Fruit fly (Drosophila melanogaster) whole organism, embryonic: ENCODE measurements around the gene BORCS6.

Experiments used
- Abd-B ChIP-seq: fragments of 200-800 bp; sonication (Bioruptor generic); optimal IDR thresholded peaks from 2 replicates; lab custom pipeline; 2018; ENCODE audit warnings: missing biosample characterization, mild to moderate bottlenecking, missing genetic modification characterization, moderate library complexity
- Atf3 ChIP-seq: fragments of 200-800 bp; sonication (Bioruptor generic); optimal IDR thresholded peaks from 3 replicates; lab custom pipeline; 2016; ENCODE audit warnings: missing biosample characterization, missing genetic modification characterization
- BEAF-32 ChIP-seq: fragments of 200-800 bp; sonication (Bioruptor generic); optimal IDR thresholded peaks from 3 replicates; lab custom pipeline; 2017; ENCODE audit warnings: missing biosample characterization, missing genetic modification characterization, mild to moderate bottlenecking, moderate library complexity, missing genetic modification reagents
- Bdp1 ChIP-seq: fragments of 200-800 bp; sonication (Bioruptor generic); optimal IDR thresholded peaks from 3 replicates; lab custom pipeline; 2016; ENCODE audit warnings: missing biosample characterization, missing genetic modification characterization
- CG1024 ChIP-seq: fragments of 200-800 bp; sonication (Bioruptor generic); IDR thresholded peaks from 2 replicates; pipeline ENCODE4 v1.3.6; 2022; ENCODE audit warnings: missing biosample characterization, missing genetic modification characterization
- CG10274 ChIP-seq: fragments of 200-800 bp; sonication (Bioruptor generic); optimal IDR thresholded peaks from 3 replicates; lab custom pipeline; 2017; ENCODE audit warnings: missing biosample characterization, mild to moderate bottlenecking, missing genetic modification characterization
- CG10654 ChIP-seq: fragments of 200-800 bp; sonication (Bioruptor generic); optimal IDR thresholded peaks from 2 replicates; lab custom pipeline; 2016; ENCODE audit warnings: missing biosample characterization, missing genetic modification characterization
- CG11247 ChIP-seq: fragments of 200-800 bp; sonication (Bioruptor generic); IDR thresholded peaks from 2 replicates; pipeline ENCODE4 v1.3.6; 2022; ENCODE audit warnings: missing biosample characterization, missing genetic modification characterization
- CG11695 ChIP-seq: fragments of 200-800 bp; sonication (Bioruptor generic); IDR thresholded peaks from 3 replicates; pipeline ENCODE4 v1.3.6; 2022; ENCODE audit warnings: missing biosample characterization, missing genetic modification characterization
- CG12155 ChIP-seq: fragments of 200-800 bp; sonication (Bioruptor generic); optimal IDR thresholded peaks from 3 replicates; lab custom pipeline; 2016; ENCODE audit warnings: missing biosample characterization, missing genetic modification characterization
- CG13287 ChIP-seq: fragments of 200-800 bp; sonication (Bioruptor generic); IDR thresholded peaks from 2 replicates; pipeline ENCODE4 v1.3.6; 2022; ENCODE audit warnings: missing biosample characterization, missing genetic modification characterization; ENCODE audit not compliant: partially characterized antibody
- CG2116 ChIP-seq: fragments of 200-800 bp; sonication (Bioruptor generic); optimal IDR thresholded peaks from 3 replicates; lab custom pipeline; 2018; ENCODE audit warnings: missing biosample characterization, mild to moderate bottlenecking, missing genetic modification characterization
- CG33213 ChIP-seq: fragments of 200-800 bp; sonication (Bioruptor generic); optimal IDR thresholded peaks from 3 replicates; lab custom pipeline; 2016; ENCODE audit warnings: missing biosample characterization, missing genetic modification characterization
- CG3407 ChIP-seq: fragments of 200-800 bp; sonication (Bioruptor generic); optimal IDR thresholded peaks from 2 replicates; lab custom pipeline; 2018; ENCODE audit warnings: missing biosample characterization, mild to moderate bottlenecking, missing genetic modification characterization
- CG4707 ChIP-seq: fragments of 200-800 bp; sonication (Bioruptor generic); optimal IDR thresholded peaks from 2 replicates; lab custom pipeline; 2018; ENCODE audit warnings: missing biosample characterization, mild to moderate bottlenecking, missing genetic modification characterization, moderate library complexity
- CG8388 ChIP-seq: fragments of 200-800 bp; sonication (Bioruptor generic); optimal IDR thresholded peaks from 2 replicates; lab custom pipeline; 2019; ENCODE audit warnings: missing biosample characterization, mild to moderate bottlenecking, missing genetic modification characterization, moderate library complexity
- CG9215 ChIP-seq: fragments of 200-800 bp; sonication (Bioruptor generic); IDR thresholded peaks from 2 replicates; pipeline ENCODE4 v1.3.6; 2022; ENCODE audit warnings: missing biosample characterization, missing genetic modification characterization
- CG9609 ChIP-seq: fragments of 200-800 bp; sonication (Bioruptor generic); optimal IDR thresholded peaks from 3 replicates; lab custom pipeline; 2016; ENCODE audit warnings: missing biosample characterization, missing genetic modification characterization
- Dfd ChIP-seq, 2 experiments: fragments of >200 bp; optimal IDR thresholded peaks; 2 replicates each; lab custom pipeline; 2017; ENCODE audit warnings: missing biosample characterization in 2 of 2, missing genetic modification characterization in 2 of 2
- H15 ChIP-seq: fragments of 200-800 bp; sonication (Bioruptor generic); IDR thresholded peaks from 3 replicates; pipeline ENCODE4 v1.3.6; 2022; ENCODE audit warnings: missing biosample characterization, missing genetic modification characterization
- Hand ChIP-seq: fragments of 200-800 bp; sonication (Bioruptor generic); optimal IDR thresholded peaks from 2 replicates; lab custom pipeline; 2017; ENCODE audit warnings: mild to moderate bottlenecking, missing biosample characterization, missing genetic modification reagents, missing genetic modification characterization
- Lpt ChIP-seq: fragments of >200 bp; optimal IDR thresholded peaks from 2 replicates; lab custom pipeline; 2018; ENCODE audit warnings: missing biosample characterization, missing genetic modification characterization
- Sox100B ChIP-seq: fragments of 200-800 bp; sonication (Bioruptor generic); optimal IDR thresholded peaks from 3 replicates; lab custom pipeline; 2018; ENCODE audit warnings: missing biosample characterization, mild to moderate bottlenecking, missing genetic modification characterization
- Stat92E ChIP-seq, 3 experiments: fragments of >200 bp in 2 of 3; fragments of 200-800 bp in 1 of 3; sonication (Bioruptor generic) in 1 of 3; optimal IDR thresholded peaks; 2 replicates each; lab custom pipeline; 2017 to 2019; ENCODE audit warnings: missing biosample characterization in 3 of 3, missing genetic modification characterization in 3 of 3, mild to moderate bottlenecking in 1 of 3, moderate library complexity in 1 of 3
- al ChIP-seq: fragments of 200-800 bp; sonication (Bioruptor generic); IDR thresholded peaks from 2 replicates; pipeline ENCODE4 v1.3.6; 2022; ENCODE audit warnings: missing biosample characterization, missing genetic modification characterization
- ase ChIP-seq: fragments of 200-800 bp; sonication (Bioruptor generic); IDR thresholded peaks from 3 replicates; pipeline ENCODE4 v1.3.6; 2022; ENCODE audit warnings: missing biosample characterization, missing genetic modification characterization
- ash1 ChIP-seq: fragments of 200-800 bp; sonication (Bioruptor generic); optimal IDR thresholded peaks from 2 replicates; lab custom pipeline; 2018; ENCODE audit warnings: missing biosample characterization, mild to moderate bottlenecking, missing genetic modification characterization
- bcd ChIP-seq: fragments of 200-800 bp; sonication (Bioruptor generic); optimal IDR thresholded peaks from 2 replicates; lab custom pipeline; 2017; ENCODE audit warnings: missing biosample characterization, mild to moderate bottlenecking, missing genetic modification characterization
- bigmax ChIP-seq: fragments of 200-800 bp; sonication (Bioruptor generic); optimal IDR thresholded peaks from 2 replicates; lab custom pipeline; 2018; ENCODE audit warnings: missing biosample characterization, mild to moderate bottlenecking, missing genetic modification characterization
- br ChIP-seq: fragments of >200 bp; optimal IDR thresholded peaks from 2 replicates; lab custom pipeline; 2017
- bsh ChIP-seq, 2 experiments: fragments of 200-800 bp; sonication (Bioruptor generic); optimal IDR thresholded peaks; 2 replicates each; lab custom pipeline; 2017 to 2018; ENCODE audit warnings: mild to moderate bottlenecking in 2 of 2, missing biosample characterization in 2 of 2, missing genetic modification characterization in 2 of 2, moderate library complexity in 1 of 2
- cato ChIP-seq: fragments of 200-800 bp; sonication (Bioruptor generic); optimal IDR thresholded peaks from 2 replicates; lab custom pipeline; 2016; ENCODE audit warnings: missing biosample characterization, missing genetic modification characterization, borderline replicate concordance
- chif ChIP-seq, 2 experiments: fragments of 200-800 bp; sonication (Bioruptor generic); optimal IDR thresholded peaks; 3 replicates each; lab custom pipeline; 2016; ENCODE audit warnings: missing biosample characterization in 2 of 2, missing genetic modification characterization in 2 of 2
- ci ChIP-seq: fragments of 200-800 bp; sonication (Bioruptor generic); IDR thresholded peaks from 3 replicates; pipeline ENCODE4 v1.3.6; 2022; ENCODE audit warnings: missing biosample characterization, missing genetic modification characterization
- crol ChIP-seq: fragments of 200-800 bp; sonication (Bioruptor generic); IDR thresholded peaks from 2 replicates; pipeline ENCODE4 v1.3.6; 2022; ENCODE audit warnings: missing biosample characterization, missing genetic modification characterization
- da ChIP-seq: fragments of 200-800 bp; sonication (Bioruptor generic); optimal IDR thresholded peaks from 2 replicates; lab custom pipeline; 2016; ENCODE audit warnings: missing biosample characterization, missing genetic modification characterization
- dan ChIP-seq: fragments of 200-800 bp; sonication (Bioruptor generic); IDR thresholded peaks from 2 replicates; pipeline ENCODE4 v1.3.6; 2022; ENCODE audit warnings: missing biosample characterization, missing genetic modification characterization
- disco-r ChIP-seq: fragments of 200-800 bp; sonication (Bioruptor generic); optimal IDR thresholded peaks from 2 replicates; lab custom pipeline; 2016; ENCODE audit warnings: missing biosample characterization, missing genetic modification characterization
- esg ChIP-seq: fragments of 200-800 bp; sonication (Bioruptor generic); conservative IDR thresholded peaks from 2 replicates; pipeline ENCODE4 v1.3.6; 2022; ENCODE audit warnings: missing biosample characterization, missing genetic modification characterization
- gsb-n ChIP-seq: fragments of 200-800 bp; sonication (Bioruptor generic); optimal IDR thresholded peaks from 3 replicates; lab custom pipeline; 2018; ENCODE audit warnings: missing biosample characterization, mild to moderate bottlenecking, missing genetic modification characterization
- hb ChIP-seq: fragments of 200-800 bp; sonication (Bioruptor generic); IDR thresholded peaks from 3 replicates; pipeline ENCODE4 v1.3.6; 2022; ENCODE audit warnings: missing biosample characterization, missing genetic modification characterization; ENCODE audit not compliant: partially characterized antibody
- inv ChIP-seq: fragments of 200-800 bp; sonication (Bioruptor generic); IDR thresholded peaks from 2 replicates; pipeline ENCODE4 v1.3.6; 2022; ENCODE audit warnings: missing biosample characterization, missing genetic modification characterization; ENCODE audit not compliant: partially characterized antibody
- lilli ChIP-seq: fragments of 200-800 bp; sonication (Bioruptor generic); optimal IDR thresholded peaks from 3 replicates; lab custom pipeline; 2016; ENCODE audit warnings: missing biosample characterization, missing genetic modification characterization
- mam ChIP-seq: fragments of 200-800 bp; sonication (Bioruptor generic); optimal IDR thresholded peaks from 3 replicates; lab custom pipeline; 2016; ENCODE audit warnings: missing biosample characterization, missing genetic modification characterization
- nmo ChIP-seq: fragments of 200-800 bp; sonication (Bioruptor generic); optimal IDR thresholded peaks from 2 replicates; lab custom pipeline; 2018; ENCODE audit warnings: missing biosample characterization, mild to moderate bottlenecking, missing genetic modification characterization, moderate library complexity
- pita ChIP-seq: fragments of 200-800 bp; sonication (Bioruptor generic); optimal IDR thresholded peaks from 2 replicates; lab custom pipeline; 2017; ENCODE audit warnings: missing biosample characterization, mild to moderate bottlenecking, missing genetic modification characterization
- sens-2 ChIP-seq: fragments of 200-800 bp; sonication (Bioruptor generic); IDR thresholded peaks from 2 replicates; pipeline ENCODE4 v1.3.6; 2022; ENCODE audit warnings: missing biosample characterization, missing genetic modification characterization
- sisA ChIP-seq: fragments of 200-800 bp; sonication (Bioruptor generic); IDR thresholded peaks from 2 replicates; pipeline ENCODE4 v1.3.6; 2022; ENCODE audit warnings: missing biosample characterization, missing genetic modification characterization
- unpg ChIP-seq: fragments of 200-800 bp; sonication (Bioruptor generic); optimal IDR thresholded peaks from 3 replicates; lab custom pipeline; 2018; ENCODE audit warnings: missing biosample characterization, mild to moderate bottlenecking, missing genetic modification characterization, moderate library complexity
- zen ChIP-seq: fragments of 200-800 bp; sonication (Bioruptor generic); optimal IDR thresholded peaks from 3 replicates; lab custom pipeline; 2018; ENCODE audit warnings: missing biosample characterization, mild to moderate bottlenecking, missing genetic modification characterization, moderate library complexity

The BORCS6 gene

dm6 chr3L:505782-506408 is 34.8 kb upstream of the BORCS6 start (continued):
- TF ChIP-seq CG12155 (peak; percentile 67), mam (GFP tag; lab: Kevin White, UChicago) (peak; percentile 66), da (GFP tag; lab: Kevin White, UChicago) (peak; percentile 55), CG1024 (peak; percentile 72; the same call in 1 of the 2 replicates), BEAF-32 (peak; percentile 23), al (GFP tag; lab: Robert Waterston, UW) (peak; percentile 51), Atf3 (GFP tag; lab: Kevin White, UChicago) (peak; percentile 72), CG3407 (GFP tag; lab: Kevin White, UChicago) (peak; percentile 14), ase (GFP tag; lab: Robert Waterston, UW) (peak; percentile 87), CG11695 (GFP tag; lab: Robert Waterston, UW) (0 out of 3 replicates have a peak, but pooled peaks have one; percentile 22), CG10274 (GFP tag; lab: Kevin White, UChicago) (peak; percentile 44), Sox100B (GFP tag; lab: Kevin White, UChicago) (no peak), br (no peak), H15 (GFP tag; lab: Robert Waterston, UW) (peak; percentile 64), gsb-n (tag; lab: Kevin White, UChicago) (peak; percentile 11), cato (GFP tag; lab: Kevin White, UChicago) (peak; percentile 12), bsh (GFP tag; optimal IDR thresholded peaks at IDR 0.05; lab: Kevin White, UChicago) (peak in 1 of 2 experiments; percentile 58), esg (GFP tag; lab: Robert Waterston, UW) (peak; percentile 51), CG4707 (GFP tag; lab: Kevin White, UChicago) (peak; percentile 73), Dfd (GFP tag; optimal IDR thresholded peaks at IDR 0.05; lab: Kevin White, UChicago) (no peak), Lpt (GFP tag; lab: Kevin White, UChicago) (no peak), CG11247 (peak; percentile 78), disco-r (GFP tag; lab: Kevin White, UChicago) (peak; percentile 24), hb (GFP tag; lab: Robert Waterston, UW) (no peak), dan (GFP tag; lab: Robert Waterston, UW) (no peak), Hand (GFP tag; lab: Kevin White, UChicago) (no peak), Bdp1 (GFP tag; lab: Kevin White, UChicago) (peak; percentile 57), CG33213 (GFP tag; lab: Kevin White, UChicago) (peak; percentile 82), crol (GFP tag; lab: Robert Waterston, UW) (no peak), Abd-B (peak; percentile 35), bcd (GFP tag; lab: Kevin White, UChicago) (peak; percentile 77), ci (GFP tag; lab: Robert Waterston, UW) (peak; percentile 91), CG10654 (GFP tag; lab: Kevin White, UChicago) (peak; percentile 50), Stat92E (GFP tag; optimal IDR thresholded peaks at IDR 0.05; lab: Kevin White, UChicago) (peak in 1 of 3 experiments; percentile 34), CG9609 (GFP tag; lab: Kevin White, UChicago) (peak; percentile 79), CG8388 (GFP tag; lab: Kevin White, UChicago) (no peak), nmo (GFP tag; lab: Kevin White, UChicago) (peak; percentile 71), inv (no peak), pita (peak; percentile 91), bigmax (no peak), CG2116 (GFP tag; lab: Kevin White, UChicago) (peak; percentile 50), sens-2 (GFP tag; lab: Robert Waterston, UW) (peak; percentile 66), ash1 (GFP tag; lab: Kevin White, UChicago) (no peak), chif (GFP tag; optimal IDR thresholded peaks at IDR 0.05; lab: Kevin White, UChicago) (peak; percentile 62 to 90), CG9215 (peak; percentile 65), zen (tag; lab: Kevin White, UChicago) (peak; percentile 35), CG13287 (GFP tag; lab: Robert Waterston, UW) (no peak), sisA (GFP tag; lab: Robert Waterston, UW) (peak; percentile 85), lilli (GFP tag; lab: Kevin White, UChicago) (peak; percentile 83), unpg (GFP tag; lab: Kevin White, UChicago) (peak; percentile 41)
